Worm (Caenorhabditis elegans) whole organism, L3 larva: ENCODE measurements around the gene lex-1.
A peak's percentile ranks its signal among the peaks of the same experiment; 100 is the strongest.

Experiments used
- R02D3.7 ChIP-seq: fragments of 150-350 bp; optimal IDR thresholded peaks from 2 replicates; lab custom pipeline; 2014; ENCODE audit warnings: missing biosample characterization, missing genetic modification characterization
- ama-1 ChIP-seq: fragments of 150-350 bp; optimal IDR thresholded peaks from 2 replicates; lab custom pipeline; 2018
- ceh-16 ChIP-seq: sonication (generic microtip); optimal IDR thresholded peaks from 2 replicates; lab custom pipeline; 2017; ENCODE audit warnings: missing biosample characterization, missing genetic modification characterization
- ceh-9 ChIP-seq: sonication (generic microtip); optimal IDR thresholded peaks from 2 replicates; lab custom pipeline; 2018; ENCODE audit warnings: missing biosample characterization, missing genetic modification characterization
- egl-5 ChIP-seq: fragments of 150-350 bp; optimal IDR thresholded peaks from 2 replicates; lab custom pipeline; 2017; ENCODE audit warnings: missing biosample characterization, missing genetic modification reagents, missing genetic modification characterization, inconsistent platforms
- elt-1 ChIP-seq: fragments of 150-350 bp; optimal IDR thresholded peaks from 2 replicates; lab custom pipeline; 2014; ENCODE audit warnings: missing biosample characterization, missing genetic modification characterization
- elt-2 ChIP-seq: sonication (generic microtip); optimal IDR thresholded peaks from 2 replicates; lab custom pipeline; 2016; ENCODE audit warnings: missing genetic modification reagents, mild to moderate bottlenecking, missing genetic modification characterization, missing compliant biosample characterization
- elt-3 ChIP-seq, 3 experiments: fragments of 150-350 bp in 1 of 3; sonication (generic microtip) in 2 of 3; optimal IDR thresholded peaks; 2 replicates in 2 of 3; 4 replicates in 1 of 3; lab custom pipeline; 2014 to 2017; ENCODE audit warnings: missing biosample characterization in 3 of 3, missing genetic modification characterization in 3 of 3
- eor-1 ChIP-seq, 2 experiments: fragments of 150-350 bp; optimal IDR thresholded peaks; 2 replicates each; lab custom pipeline; 2014 to 2018; ENCODE audit warnings: missing biosample characterization in 2 of 2, missing genetic modification characterization in 2 of 2
- fkh-10 ChIP-seq: sonication (generic microtip); optimal IDR thresholded peaks from 2 replicates; lab custom pipeline; 2017; ENCODE audit warnings: missing biosample characterization, missing genetic modification reagents, missing genetic modification characterization
- fos-1 ChIP-seq: fragments of 150-350 bp; optimal IDR thresholded peaks from 2 replicates; lab custom pipeline; 2014; ENCODE audit warnings: missing biosample characterization, missing genetic modification characterization
- hmg-11 ChIP-seq: sonication (generic microtip); optimal IDR thresholded peaks from 2 replicates; lab custom pipeline; 2016; ENCODE audit warnings: missing genetic modification characterization, missing compliant biosample characterization
- lin-15B ChIP-seq: fragments of 150-350 bp; optimal IDR thresholded peaks from 2 replicates; lab custom pipeline; 2014; ENCODE audit warnings: missing biosample characterization, missing genetic modification characterization
- lin-39 ChIP-seq: fragments of 150-350 bp; optimal IDR thresholded peaks from 2 replicates; lab custom pipeline; 2018; ENCODE audit warnings: missing biosample characterization, missing genetic modification reagents, missing genetic modification characterization
- lsy-12 ChIP-seq: sonication (generic microtip); optimal IDR thresholded peaks from 2 replicates; lab custom pipeline; 2016; ENCODE audit warnings: mild to moderate bottlenecking, missing genetic modification characterization, missing compliant biosample characterization
- mdl-1 ChIP-seq: fragments of 150-350 bp; optimal IDR thresholded peaks from 2 replicates; lab custom pipeline; 2014; ENCODE audit warnings: missing biosample characterization, missing genetic modification characterization
- mml-1 ChIP-seq: fragments of 150-350 bp; sonication (generic microtip); optimal IDR thresholded peaks from 3 replicates; lab custom pipeline; 2014; ENCODE audit warnings: missing biosample characterization, missing genetic modification characterization
- nfya-1 ChIP-seq: sonication (generic microtip); optimal IDR thresholded peaks from 2 replicates; lab custom pipeline; 2017; ENCODE audit warnings: missing genetic modification characterization, mild to moderate bottlenecking, missing compliant biosample characterization, antibody characterized with exemption, moderate library complexity; ENCODE audit not compliant: insufficient read depth
- nhr-11 ChIP-seq: fragments of 150-350 bp; optimal IDR thresholded peaks from 2 replicates; lab custom pipeline; 2014; ENCODE audit warnings: missing biosample characterization, missing genetic modification characterization
- nhr-23 ChIP-seq: fragments of 150-350 bp; optimal IDR thresholded peaks from 2 replicates; lab custom pipeline; 2014; ENCODE audit warnings: missing biosample characterization, missing genetic modification reagents, missing genetic modification characterization
- nhr-237 ChIP-seq: fragments of 150-350 bp; optimal IDR thresholded peaks from 2 replicates; lab custom pipeline; 2014; ENCODE audit warnings: missing biosample characterization, missing genetic modification characterization
- nhr-25 ChIP-seq: sonication (generic microtip); optimal IDR thresholded peaks from 2 replicates; lab custom pipeline; 2017; ENCODE audit warnings: missing biosample characterization, missing genetic modification characterization
- nhr-28 ChIP-seq: fragments of 150-350 bp; optimal IDR thresholded peaks from 2 replicates; lab custom pipeline; 2014; ENCODE audit warnings: missing biosample characterization, missing genetic modification characterization
- nhr-67 ChIP-seq: fragments of 150-350 bp; optimal IDR thresholded peaks from 2 replicates; lab custom pipeline; 2014; ENCODE audit warnings: missing biosample characterization, missing genetic modification characterization
- nhr-76 ChIP-seq: fragments of 150-350 bp; sonication (generic microtip); optimal IDR thresholded peaks from 5 replicates; lab custom pipeline; 2014; ENCODE audit warnings: missing biosample characterization, missing genetic modification characterization
- pha-4 ChIP-seq: fragments of 150-350 bp; optimal IDR thresholded peaks from 2 replicates; lab custom pipeline; 2014; ENCODE audit warnings: missing biosample characterization, missing genetic modification reagents, missing genetic modification characterization
- pqm-1 ChIP-seq: fragments of 150-350 bp; optimal IDR thresholded peaks from 2 replicates; lab custom pipeline; 2017; ENCODE audit warnings: missing biosample characterization, missing genetic modification characterization, inconsistent platforms
- snpc-4 ChIP-seq: fragments of 150-350 bp; optimal IDR thresholded peaks from 2 replicates; lab custom pipeline; 2014; ENCODE audit warnings: missing biosample characterization, missing genetic modification characterization
- tbx-2 ChIP-seq: sonication (generic microtip); optimal IDR thresholded peaks from 2 replicates; lab custom pipeline; 2016; ENCODE audit warnings: mild to moderate bottlenecking, missing genetic modification characterization, missing compliant biosample characterization
- unc-62 ChIP-seq: fragments of 150-350 bp; sonication (generic microtip); optimal IDR thresholded peaks from 4 replicates; lab custom pipeline; 2014; ENCODE audit warnings: missing biosample characterization, missing genetic modification reagents, missing genetic modification characterization

Gene lex-1

ce11 chrIV:12121076-12121475 is 41.8 kb downstream of the lex-1 start, which contains the start of the genes ddb-1 and M18.6:
Gene ddb-1, minus strand, starts transcription at chrIV:12121165.
Gene M18.6, plus strand, starts transcription at chrIV:12121310.
- peak; percentile 66 for TF ChIP-seq nfya-1 (tag; lab: Kevin White, UChicago)
- peak; percentile 2 for TF ChIP-seq elt-2 (tag; lab: Kevin White, UChicago)
- peak; percentile 8 for TF ChIP-seq nhr-25
- TF ChIP-seq snpc-4 (tag; lab: Kevin White, UChicago), result peak; percentile 7
- no peak for TF ChIP-seq unc-62 (GFP tag; lab: Kevin White, UChicago)
- TF ChIP-seq nhr-23 (tag; lab: Kevin White, UChicago), result no peak
- TF ChIP-seq pha-4, result peak; percentile 81
- no peak for TF ChIP-seq mml-1 (tag; lab: Kevin White, UChicago)
- TF ChIP-seq lin-15B (tag; lab: Kevin White, UChicago), result peak; percentile 68
- peak; percentile 30 for TF ChIP-seq lin-39 (tag; lab: Kevin White, UChicago)
- TF ChIP-seq, all 47 proteins: peak for 7

ce11 chrIV:12122874-12123664 is 43.8 kb downstream of the lex-1 start, which contains the start of gene aly-3:
Gene aly-3, plus strand, starts transcription at chrIV:12123282.
- TF ChIP-seq nhr-67 (tag; lab: Kevin White, UChicago), result no peak
- TF ChIP-seq ceh-16, result no peak
- TF ChIP-seq elt-3 (tag; optimal IDR thresholded peaks at IDR 0.05; lab: Kevin White, UChicago), result no peak
- peak; percentile 15 for TF ChIP-seq ama-1 (lab: Kevin White, UChicago)
- TF ChIP-seq elt-2 (tag; lab: Kevin White, UChicago), result peak; percentile 4
- TF ChIP-seq nhr-11 (tag; lab: Kevin White, UChicago), result no peak
- no peak for TF ChIP-seq nhr-237 (tag; lab: Kevin White, UChicago)
- TF ChIP-seq hmg-11, result peak; percentile 34
- TF ChIP-seq pha-4, result peak; percentile 59
- TF ChIP-seq nfya-1 (tag; lab: Kevin White, UChicago), result peak; percentile 63
- TF ChIP-seq lin-39 (tag; lab: Kevin White, UChicago), result peak; percentile 9
- peak; percentile 13 for TF ChIP-seq lin-15B (tag; lab: Kevin White, UChicago)
- TF ChIP-seq ceh-9 (tag; lab: Kevin White, UChicago), result no peak
- TF ChIP-seq, all 47 proteins: peak for 7

- TF ChIP-seq tbx-2 (tag; lab: Kevin White, UChicago), result no peak
- no peak for TF ChIP-seq nhr-28 (tag; lab: Kevin White, UChicago)
- no peak for TF ChIP-seq lsy-12 (tag; lab: Kevin White, UChicago)
- TF ChIP-seq elt-3 (tag; optimal IDR thresholded peaks at IDR 0.05; lab: Kevin White, UChicago), result no peak
- TF ChIP-seq mml-1 (tag; lab: Kevin White, UChicago), result no peak
- TF ChIP-seq egl-5, result no peak
- no peak for TF ChIP-seq eor-1 (tag; optimal IDR thresholded peaks at IDR 0.05; lab: Kevin White, UChicago)
- TF ChIP-seq pha-4, result no peak
These were observed 45.2 kb downstream of the lex-1 start, which contains the start of gene dhhc-6 for ce11 chrIV:12124314-12125084. Gene dhhc-6, plus strand, starts transcription at chrIV:12124952.

ce11 chrIV:12126740-12127472 is 47.6 kb downstream of the lex-1 start:
- peak; percentile 20 for TF ChIP-seq fkh-10
- no peak for TF ChIP-seq mdl-1 (tag; lab: Kevin White, UChicago)
- TF ChIP-seq lin-39 (tag; lab: Kevin White, UChicago), result peak; percentile 29

ce11 chrIV:12127838-12128237 is 48.6 kb downstream of the lex-1 start:
- TF ChIP-seq fos-1 (tag; lab: Kevin White, UChicago) (no peak), pha-4 (peak; percentile 13), nhr-25 (peak; percentile 27), nfya-1 (tag; lab: Kevin White, UChicago) (peak; percentile 42)

ce11 chrIV:12128708-12129107 is 49.4 kb downstream of the lex-1 start:
- TF ChIP-seq nfya-1 (tag; lab: Kevin White, UChicago), result peak; percentile 28
- TF ChIP-seq nhr-76, result no peak
- peak; percentile 23 for TF ChIP-seq pha-4
- peak; percentile 28 for TF ChIP-seq pqm-1
- TF ChIP-seq snpc-4 (tag; lab: Kevin White, UChicago), result peak; percentile 7
- TF ChIP-seq elt-2 (tag; lab: Kevin White, UChicago), result peak; percentile 47
- no peak for TF ChIP-seq elt-1
- no peak for TF ChIP-seq R02D3.7 (tag; lab: Kevin White, UChicago)
